Worm (Caenorhabditis elegans): ENCODE measurements around the gene lipl-1.

Gene lipl-1

DNA sequence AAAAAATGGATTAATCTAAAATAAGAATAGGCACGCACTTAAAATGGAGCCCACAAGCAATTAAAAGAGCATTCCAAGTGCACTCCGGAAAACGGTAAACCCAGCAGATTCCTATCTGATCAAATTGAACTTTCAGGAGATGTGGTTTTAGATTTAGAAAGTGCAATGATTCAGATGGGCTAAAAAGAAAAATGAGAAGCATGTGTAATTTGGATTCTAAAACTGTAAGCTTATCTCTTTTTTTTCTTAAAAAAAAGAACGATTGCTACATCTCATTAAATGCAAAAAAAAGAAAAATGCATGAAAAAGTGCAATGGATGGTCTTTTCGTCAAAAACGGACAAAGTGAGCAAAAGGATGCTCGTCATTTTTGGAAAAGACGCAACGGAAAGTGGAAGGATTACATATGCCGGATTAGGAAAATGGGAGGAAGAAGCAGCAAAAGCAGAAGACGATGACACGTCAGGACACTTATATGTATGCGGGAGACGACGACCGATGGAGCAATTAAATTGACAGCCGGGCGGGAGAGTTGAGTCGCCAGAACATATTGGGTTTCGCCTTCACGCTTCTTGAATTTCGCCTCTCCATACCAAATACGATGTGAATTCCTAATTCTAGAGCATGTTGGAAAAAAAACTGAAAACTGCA lies 21.1 kb upstream of the lipl-1 start:
- TF ChIP-seq F39B2.1 (GFP tag; IDR thresholded peaks at IDR 0.05) (no peak), chd-7 (tag; optimal IDR thresholded peaks at IDR 0.05) (no peak), nhr-179 (tag; optimal IDR thresholded peaks at IDR 0.05) (no peak), rpc-1 (optimal IDR thresholded peaks at IDR 0.05) (no peak), rpc-1 (tag; optimal IDR thresholded peaks at IDR 0.05) (no peak), C06A6.2 (GFP tag; conservative IDR thresholded peaks at IDR 0.05) (no peak), aptf-2 (GFP tag; conservative IDR thresholded peaks at IDR 0.05) (no peak), rec-8 (tag; optimal IDR thresholded peaks at IDR 0.05) (no peak), egrh-3 (GFP tag; IDR thresholded peaks at IDR 0.05) (no peak), attf-5 (GFP tag; optimal IDR thresholded peaks at IDR 0.05) (no peak), gei-17 (GFP tag; optimal IDR thresholded peaks at IDR 0.05) (no peak), hmg-20 (GFP tag; IDR thresholded peaks at IDR 0.05) (no peak), B0261.1 (tag; optimal IDR thresholded peaks at IDR 0.05) (no peak), ztf-22 (GFP tag; optimal IDR thresholded peaks at IDR 0.05) (no peak)

DNA sequence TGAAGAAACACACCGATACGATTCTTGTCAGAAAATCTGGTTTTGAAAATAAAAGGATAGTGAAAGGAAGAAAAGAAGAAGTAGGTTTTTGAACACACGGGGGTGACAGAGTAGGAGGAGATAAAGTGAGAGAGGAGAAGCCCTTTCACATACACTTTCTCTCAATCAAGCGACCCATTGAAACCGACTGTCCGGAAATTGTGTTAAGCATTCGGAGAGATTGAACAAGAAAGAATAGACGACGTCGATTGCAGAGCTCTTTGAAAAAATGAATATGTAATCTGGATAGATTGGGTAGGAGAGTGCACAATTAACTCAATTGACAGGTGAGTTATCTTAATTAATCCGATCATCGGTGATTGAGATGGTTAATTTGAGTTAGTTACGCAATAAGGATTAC lies 18.5 kb upstream of the lipl-1 start:
- no peak for TF ChIP-seq rpc-1 (optimal IDR thresholded peaks at IDR 0.05)
- TF ChIP-seq rpc-1 (tag; optimal IDR thresholded peaks at IDR 0.05) = no peak
- no peak for TF ChIP-seq ets-4 (GFP tag; optimal IDR thresholded peaks at IDR 0.05)
- TF ChIP-seq F57A8.1 (GFP tag; optimal IDR thresholded peaks at IDR 0.05) = no peak
- no peak for TF ChIP-seq egrh-3 (GFP tag; IDR thresholded peaks at IDR 0.05)
- TF ChIP-seq nhr-120 (GFP tag; IDR thresholded peaks at IDR 0.05) = no peak

- TF ChIP-seq F10E7.11 (tag; optimal IDR thresholded peaks at IDR 0.05) (no peak), unc-130 (GFP tag; optimal IDR thresholded peaks at IDR 0.05) (no peak), nhr-90 (tag; optimal IDR thresholded peaks at IDR 0.05) (no peak), lsy-27 (tag; optimal IDR thresholded peaks at IDR 0.05; ENCODE audit: borderline replicate concordance, insufficient read depth) (no peak), ets-4 (GFP tag; optimal IDR thresholded peaks at IDR 0.05) (no peak), lir-1 (GFP tag; conservative IDR thresholded peaks at IDR 0.05) (no peak), lsl-1 (GFP tag; optimal IDR thresholded peaks at IDR 0.05) (no peak), ztf-6 (GFP tag; IDR thresholded peaks at IDR 0.05) (no peak), F39B2.1 (GFP tag; IDR thresholded peaks at IDR 0.05) (no peak), D2030.7 (GFP tag; IDR thresholded peaks at IDR 0.05) (no peak), lin-54 (GFP tag; optimal IDR thresholded peaks at IDR 0.05) (no peak), F49E8.2 (tag; optimal IDR thresholded peaks at IDR 0.05; ENCODE audit: insufficient read depth) (no peak), hlh-12 (tag; optimal IDR thresholded peaks at IDR 0.05) (no peak), hlh-26 (GFP tag; conservative IDR thresholded peaks at IDR 0.05) (no peak), ztf-18 (tag; optimal IDR thresholded peaks at IDR 0.05) (no peak), rec-8 (tag; optimal IDR thresholded peaks at IDR 0.05) (no peak), Y79H2A.3 (GFP tag; conservative IDR thresholded peaks at IDR 0.05) (no peak), fkh-3 (tag; optimal IDR thresholded peaks at IDR 0.05) (no peak)
Observed at ce11 chrV:12904054-12904453, 15.7 kb upstream of the lipl-1 start, which contains the start of gene ttr-27. Gene ttr-27 (minus strand): TSS chrV:12904098.

DNA sequence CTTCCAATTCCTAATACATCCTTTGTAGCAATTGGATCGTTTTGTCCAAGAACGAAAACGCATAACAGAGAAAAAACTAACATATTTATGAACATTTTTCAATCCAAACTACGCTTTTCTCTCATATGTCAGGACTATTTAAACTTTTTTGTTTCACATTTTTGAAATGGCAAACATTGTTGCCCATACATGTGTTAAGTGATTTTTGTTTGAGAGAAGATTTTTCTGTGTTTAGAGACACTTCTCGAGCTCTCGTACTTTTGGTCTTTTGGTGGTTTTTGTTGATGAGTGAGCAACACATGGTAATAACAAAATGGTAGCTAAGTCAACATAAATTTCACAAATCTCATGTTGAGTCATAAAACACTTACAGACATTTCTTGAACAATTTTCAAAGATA lies 14.7 kb upstream of the lipl-1 start, which contains the start of gene ttr-28:
Gene ttr-28, minus strand, starts transcription at position 101 of the 400 bp plus-strand sequence.
- TF ChIP-seq hrde-1 (tag; optimal IDR thresholded peaks at IDR 0.05; ENCODE audit: borderline replicate concordance) = no peak
- TF ChIP-seq ZK185.1 (tag; optimal IDR thresholded peaks at IDR 0.05; ENCODE audit: poor library complexity, severe bottlenecking) = no peak
- no peak for TF ChIP-seq mes-4 (tag; optimal IDR thresholded peaks at IDR 0.05)
- no peak for TF ChIP-seq F23B12.7 (tag; optimal IDR thresholded peaks at IDR 0.05; ENCODE audit: insufficient read depth)
- no peak for TF ChIP-seq xnd-1 (tag; optimal IDR thresholded peaks at IDR 0.05)
- TF ChIP-seq snpc-1.3 (tag; optimal IDR thresholded peaks at IDR 0.05; ENCODE audit: insufficient read depth) = no peak
- TF ChIP-seq F55B11.4 (tag; optimal IDR thresholded peaks at IDR 0.05; ENCODE audit: borderline replicate concordance, insufficient read depth) = no peak
